In genomic region chr3R:16624750-16625549, dm6 we compare ENCODE assay signal across 1 fruit fly cellular context.
A peak's percentile ranks its signal among the peaks of the same experiment; 100 is the strongest.
TF ChIP-seq lines count a peak whose summit lies in the region.

Gene Fas1 (plus strand): TSS chr3R:16625238.

TF ChIP-seq in whole organism, embryonic, 481 proteins besides CTCF, POLR2A, EP300 and RAD21 (continued from another document and continues in another):
- TF ChIP-seq mirr (GFP tag; optimal IDR thresholded peaks at IDR 0.05; lab: Kevin White, UChicago), result no peak
- peak; percentile 74 for TF ChIP-seq Dref (GFP tag; IDR thresholded peaks at IDR 0.05; lab: Robert Waterston, UW)
- no peak for TF ChIP-seq CG12071 (GFP tag; optimal IDR thresholded peaks at IDR 0.05; lab: Kevin White, UChicago)
- no peak for TF ChIP-seq vfl (GFP tag; optimal IDR thresholded peaks at IDR 0.05; lab: Kevin White, UChicago)
- peak; percentile 70; the same call in 2 of the 3 replicates for TF ChIP-seq HLH4C (GFP tag; IDR thresholded peaks at IDR 0.05; lab: Robert Waterston, UW; ENCODE audit: partially characterized antibody)
- no peak for TF ChIP-seq corto (GFP tag; optimal IDR thresholded peaks at IDR 0.05; lab: Kevin White, UChicago)
- TF ChIP-seq CG4707 (GFP tag; optimal IDR thresholded peaks at IDR 0.05; lab: Kevin White, UChicago), result peak; percentile 41
- TF ChIP-seq CG7786 (GFP tag; optimal IDR thresholded peaks at IDR 0.05; lab: Kevin White, UChicago), result no peak
- TF ChIP-seq tna (GFP tag; IDR thresholded peaks at IDR 0.05; lab: Robert Waterston, UW; ENCODE audit: partially characterized antibody), result 0 out of 2 replicates have a peak, but pooled peaks have one; percentile 20
- TF ChIP-seq ci (GFP tag; IDR thresholded peaks at IDR 0.05; lab: Robert Waterston, UW), result peak; percentile 65; the same call in 1 of the 3 replicates
- peak; percentile 3 for TF ChIP-seq nmo (GFP tag; optimal IDR thresholded peaks at IDR 0.05; lab: Kevin White, UChicago)
- TF ChIP-seq sob (GFP tag; IDR thresholded peaks at IDR 0.05; lab: Robert Waterston, UW), result no peak
- TF ChIP-seq CG17359 (tag; optimal IDR thresholded peaks at IDR 0.05; lab: Kevin White, UChicago), result peak; percentile 5
- TF ChIP-seq ato (GFP tag; IDR thresholded peaks at IDR 0.05; lab: Robert Waterston, UW; ENCODE audit: partially characterized antibody), result peak; percentile 69; the same call in 1 of the 2 replicates
- TF ChIP-seq pb (GFP tag; optimal IDR thresholded peaks at IDR 0.05; lab: Kevin White, UChicago), result no peak
- peak; percentile 45 for TF ChIP-seq MESR4 (GFP tag; optimal IDR thresholded peaks at IDR 0.05; lab: Kevin White, UChicago)
- TF ChIP-seq Antp (GFP tag; optimal IDR thresholded peaks at IDR 0.05; lab: Kevin White, UChicago), result no peak
- no peak for TF ChIP-seq caup (GFP tag; optimal IDR thresholded peaks at IDR 0.05; lab: Kevin White, UChicago; ENCODE audit: severe bottlenecking)
- no peak for TF ChIP-seq sima (GFP tag; optimal IDR thresholded peaks at IDR 0.05; lab: Kevin White, UChicago)
- peak; percentile 95 for TF ChIP-seq CG31365 (tag; optimal IDR thresholded peaks at IDR 0.05; lab: Kevin White, UChicago)
- no peak for TF ChIP-seq CG6272 (GFP tag; IDR thresholded peaks at IDR 0.05; lab: Robert Waterston, UW)
- peak; percentile 24 for TF ChIP-seq CG10979 (tag; optimal IDR thresholded peaks at IDR 0.05; lab: Kevin White, UChicago)
- TF ChIP-seq CG6854 (GFP tag; optimal IDR thresholded peaks at IDR 0.05; lab: Kevin White, UChicago), result peak; percentile 40
- TF ChIP-seq lola (GFP tag; optimal IDR thresholded peaks at IDR 0.05; lab: Kevin White, UChicago), result peak in 1 of 3 experiments; percentile 13
- no peak for TF ChIP-seq klu (GFP tag; IDR thresholded peaks at IDR 0.05; lab: Robert Waterston, UW)
- peak; percentile 27 for TF ChIP-seq sens (GFP tag; lab: Kevin White, UChicago)
- peak; percentile 16 for TF ChIP-seq CG13296 (GFP tag; optimal IDR thresholded peaks at IDR 0.05; lab: Kevin White, UChicago)
- TF ChIP-seq Bteb2 (GFP tag; optimal IDR thresholded peaks at IDR 0.05; lab: Kevin White, UChicago), result no peak
- peak; percentile 20 for TF ChIP-seq nom (GFP tag; optimal IDR thresholded peaks at IDR 0.05; lab: Kevin White, UChicago)
- TF ChIP-seq salm (tag; optimal IDR thresholded peaks at IDR 0.05; lab: Kevin White, UChicago), result no peak
- TF ChIP-seq zf30C (GFP tag; optimal IDR thresholded peaks at IDR 0.05; lab: Kevin White, UChicago), result peak; percentile 41
- TF ChIP-seq Meics (GFP tag; optimal IDR thresholded peaks at IDR 0.05; lab: Kevin White, UChicago), result no peak
- no peak for TF ChIP-seq ken (GFP tag; IDR thresholded peaks at IDR 0.05; lab: Robert Waterston, UW)
- no peak for TF ChIP-seq gro (GFP tag; optimal IDR thresholded peaks at IDR 0.05; lab: Kevin White, UChicago)
- TF ChIP-seq CG17829 (tag; optimal IDR thresholded peaks at IDR 0.05; lab: Kevin White, UChicago), result peak; percentile 8
- peak; percentile 75 for TF ChIP-seq Lhr (GFP tag; optimal IDR thresholded peaks at IDR 0.05; lab: Kevin White, UChicago)
- peak; percentile 4 for TF ChIP-seq gsb-n (tag; optimal IDR thresholded peaks at IDR 0.05; lab: Kevin White, UChicago)
- peak; percentile 47 for TF ChIP-seq CG12155 (GFP tag; optimal IDR thresholded peaks at IDR 0.05; lab: Kevin White, UChicago)
- TF ChIP-seq CG1792 (GFP tag; optimal IDR thresholded peaks at IDR 0.05; lab: Kevin White, UChicago), result no peak
- TF ChIP-seq hb (GFP tag; IDR thresholded peaks at IDR 0.05; lab: Robert Waterston, UW; ENCODE audit: partially characterized antibody), result peak; percentile 31; the same call in 1 of the 3 replicates
- peak; percentile 54 for TF ChIP-seq CG3995 (GFP tag; optimal IDR thresholded peaks at IDR 0.05; lab: Kevin White, UChicago)
- no peak for TF ChIP-seq ranshi (GFP tag; IDR thresholded peaks at IDR 0.05; lab: Robert Waterston, UW)
- peak; percentile 28 for TF ChIP-seq MTF-1 (GFP tag; optimal IDR thresholded peaks at IDR 0.05; lab: Kevin White, UChicago; ENCODE audit: borderline replicate concordance)
- no peak for TF ChIP-seq usp (GFP tag; optimal IDR thresholded peaks at IDR 0.05; lab: Kevin White, UChicago)
- no peak for TF ChIP-seq Bdp1 (GFP tag; optimal IDR thresholded peaks at IDR 0.05; lab: Kevin White, UChicago)
- TF ChIP-seq Chrac-16 (GFP tag; optimal IDR thresholded peaks at IDR 0.05; lab: Kevin White, UChicago), result no peak
- peak; percentile 61 for TF ChIP-seq vvl (GFP tag; IDR thresholded peaks at IDR 0.05; lab: Robert Waterston, UW)
- peak; percentile 78 for TF ChIP-seq E2f2 (GFP tag; IDR thresholded peaks at IDR 0.05; lab: Robert Waterston, UW)
- TF ChIP-seq zfh1 (GFP tag; IDR thresholded peaks at IDR 0.05; lab: Robert Waterston, UW), result no peak
- no peak for TF ChIP-seq ERR (GFP tag; optimal IDR thresholded peaks at IDR 0.05; lab: Kevin White, UChicago)
- TF ChIP-seq hkb (optimal IDR thresholded peaks at IDR 0.05; lab: Kevin White, UChicago), result no peak
- TF ChIP-seq hkb (GFP tag; IDR thresholded peaks at IDR 0.05; lab: Robert Waterston, UW), result peak; percentile 20; the same call in 1 of the 2 replicates
- TF ChIP-seq nerfin-1 (tag; optimal IDR thresholded peaks at IDR 0.05; lab: Kevin White, UChicago), result peak; percentile 60
- TF ChIP-seq HmgZ (tag; optimal IDR thresholded peaks at IDR 0.05; lab: Kevin White, UChicago), result peak; percentile 36
- TF ChIP-seq Sin3A (optimal IDR thresholded peaks at IDR 0.05; lab: Kevin White, UChicago), result peak; percentile 50
- no peak for TF ChIP-seq tin (GFP tag; optimal IDR thresholded peaks at IDR 0.05; lab: Kevin White, UChicago)
- TF ChIP-seq ewg (GFP tag; optimal IDR thresholded peaks at IDR 0.05; lab: Kevin White, UChicago), result no peak
- peak; percentile 72 for TF ChIP-seq zen2 (GFP tag; IDR thresholded peaks at IDR 0.05; lab: Robert Waterston, UW; ENCODE audit: partially characterized antibody)
- TF ChIP-seq sr (GFP tag; IDR thresholded peaks at IDR 0.05; lab: Robert Waterston, UW), result 0 out of 3 replicates have a peak, but pooled peaks have one; percentile 4
- peak; percentile 72 for TF ChIP-seq YL-1 (GFP tag; optimal IDR thresholded peaks at IDR 0.05; lab: Kevin White, UChicago)
- TF ChIP-seq pros (GFP tag; optimal IDR thresholded peaks at IDR 0.05; lab: Kevin White, UChicago), result peak; percentile 31
- no peak for TF ChIP-seq al (GFP tag; IDR thresholded peaks at IDR 0.05; lab: Robert Waterston, UW)
- TF ChIP-seq Sry-β (GFP tag; optimal IDR thresholded peaks at IDR 0.05; lab: Kevin White, UChicago), result peak; percentile 69
- TF ChIP-seq CG13775 (GFP tag; optimal IDR thresholded peaks at IDR 0.05; lab: Kevin White, UChicago), result no peak
- peak; percentile 79 for TF ChIP-seq bbx (GFP tag; IDR thresholded peaks at IDR 0.05; lab: Robert Waterston, UW; ENCODE audit: partially characterized antibody)
- TF ChIP-seq btn (GFP tag; optimal IDR thresholded peaks at IDR 0.05; lab: Kevin White, UChicago), result no peak
- TF ChIP-seq bab2 (GFP tag; optimal IDR thresholded peaks at IDR 0.05; lab: Kevin White, UChicago), result no peak
- TF ChIP-seq Pdp1 (GFP tag; optimal IDR thresholded peaks at IDR 0.05; lab: Kevin White, UChicago), result peak in 1 of 2 experiments; percentile 83
- no peak for TF ChIP-seq CG12744 (GFP tag; optimal IDR thresholded peaks at IDR 0.05; lab: Kevin White, UChicago)
- peak; percentile 34 for TF ChIP-seq CG9797 (GFP tag; optimal IDR thresholded peaks at IDR 0.05; lab: Kevin White, UChicago)
- peak; percentile 0 for TF ChIP-seq CG18599 (GFP tag; optimal IDR thresholded peaks at IDR 0.05; lab: Kevin White, UChicago)
- TF ChIP-seq HLHmδ (GFP tag; optimal IDR thresholded peaks at IDR 0.05; lab: Kevin White, UChicago), result peak; percentile 76
- TF ChIP-seq row (GFP tag; IDR thresholded peaks at IDR 0.05; lab: Robert Waterston, UW), result peak; percentile 19; the same call in 1 of the 3 replicates
- TF ChIP-seq dmrt11E (tag; optimal IDR thresholded peaks at IDR 0.05; lab: Kevin White, UChicago), result no peak
- TF ChIP-seq CG9932 (GFP tag; IDR thresholded peaks at IDR 0.05; lab: Robert Waterston, UW), result peak; percentile 29; the same call in 1 of the 2 replicates
- no peak for TF ChIP-seq pum (GFP tag; optimal IDR thresholded peaks at IDR 0.05; lab: Kevin White, UChicago)
- TF ChIP-seq onecut (GFP tag; IDR thresholded peaks at IDR 0.05; lab: Robert Waterston, UW), result peak; percentile 88
- no peak for TF ChIP-seq Blimp-1 (GFP tag; optimal IDR thresholded peaks at IDR 0.05; lab: Kevin White, UChicago)
- TF ChIP-seq Camta (GFP tag; optimal IDR thresholded peaks at IDR 0.05; lab: Kevin White, UChicago), result no peak
- no peak for TF ChIP-seq CG3407 (GFP tag; optimal IDR thresholded peaks at IDR 0.05; lab: Kevin White, UChicago)
- TF ChIP-seq mld (GFP tag; IDR thresholded peaks at IDR 0.05; lab: Robert Waterston, UW; ENCODE audit: partially characterized antibody), result peak; percentile 75; the same call in 2 of the 3 replicates
- peak; percentile 44 for TF ChIP-seq CG12659 (GFP tag; optimal IDR thresholded peaks at IDR 0.05; lab: Kevin White, UChicago)
- TF ChIP-seq CG34224 (GFP tag; IDR thresholded peaks at IDR 0.05; lab: Robert Waterston, UW; ENCODE audit: partially characterized antibody), result peak; percentile 60
- TF ChIP-seq kni (GFP tag; optimal IDR thresholded peaks at IDR 0.05; lab: Kevin White, UChicago), result peak; percentile 85
- TF ChIP-seq zen (tag; optimal IDR thresholded peaks at IDR 0.05; lab: Kevin White, UChicago), result peak; percentile 22
- TF ChIP-seq CG10267 (tag; optimal IDR thresholded peaks at IDR 0.05; lab: Kevin White, UChicago), result peak; percentile 64
- TF ChIP-seq Bgb (GFP tag; IDR thresholded peaks at IDR 0.05; lab: Robert Waterston, UW; ENCODE audit: partially characterized antibody), result peak; percentile 71
- 0 out of 2 replicates have a peak, but pooled peaks have one; percentile 34 for TF ChIP-seq inv (GFP tag; IDR thresholded peaks at IDR 0.05; lab: Robert Waterston, UW; ENCODE audit: partially characterized antibody)
- TF ChIP-seq gfzf (GFP tag; optimal IDR thresholded peaks at IDR 0.05; lab: Kevin White, UChicago), result peak; percentile 40
- peak; percentile 26; the same call in 1 of the 2 replicates for TF ChIP-seq CG42726 (GFP tag; IDR thresholded peaks at IDR 0.05; lab: Robert Waterston, UW; ENCODE audit: partially characterized antibody)
- 0 out of 2 replicates have a peak, but pooled peaks have one; percentile 16 for TF ChIP-seq Nf-YA (GFP tag; IDR thresholded peaks at IDR 0.05; lab: Robert Waterston, UW)
- 0 out of 2 replicates have a peak, but pooled peaks have one; percentile 25 for TF ChIP-seq nerfin-2 (GFP tag; IDR thresholded peaks at IDR 0.05; lab: Robert Waterston, UW; ENCODE audit: partially characterized antibody)
- TF ChIP-seq jumu (GFP tag; optimal IDR thresholded peaks at IDR 0.05; lab: Kevin White, UChicago), result no peak
- no peak for TF ChIP-seq CG7928 (GFP tag; optimal IDR thresholded peaks at IDR 0.05; lab: Kevin White, UChicago)
- no peak for TF ChIP-seq pho (GFP tag; optimal IDR thresholded peaks at IDR 0.05; lab: Kevin White, UChicago)
- no peak for TF ChIP-seq gcm2 (GFP tag; optimal IDR thresholded peaks at IDR 0.05; lab: Kevin White, UChicago)
- TF ChIP-seq yki (optimal IDR thresholded peaks at IDR 0.05; lab: Kevin White, UChicago), result no peak
- TF ChIP-seq CG2678 (tag; optimal IDR thresholded peaks at IDR 0.05; lab: Kevin White, UChicago), result no peak
- TF ChIP-seq Optix (GFP tag; IDR thresholded peaks at IDR 0.05; lab: Robert Waterston, UW), result 0 out of 3 replicates have a peak, but pooled peaks have one; percentile 15
- peak; percentile 58 for TF ChIP-seq Myb (GFP tag; optimal IDR thresholded peaks at IDR 0.05; lab: Kevin White, UChicago)
- TF ChIP-seq ase (GFP tag; IDR thresholded peaks at IDR 0.05; lab: Robert Waterston, UW), result no peak
- peak; percentile 70; the same call in 2 of the 3 replicates for TF ChIP-seq CG16813 (GFP tag; IDR thresholded peaks at IDR 0.05; lab: Robert Waterston, UW; ENCODE audit: partially characterized antibody)
- no peak for TF ChIP-seq sc (optimal IDR thresholded peaks at IDR 0.05; lab: Kevin White, UChicago)
- no peak for TF ChIP-seq sc (GFP tag; optimal IDR thresholded peaks at IDR 0.05; lab: Kevin White, UChicago)
- no peak; the same call in 3 of the 4 replicates for TF ChIP-seq chinmo (GFP tag; IDR thresholded peaks at IDR 0.05; lab: Robert Waterston, UW; ENCODE audit: partially characterized antibody)
- TF ChIP-seq CG6791 (GFP tag; IDR thresholded peaks at IDR 0.05; lab: Robert Waterston, UW; ENCODE audit: partially characterized antibody), result peak; percentile 76
- TF ChIP-seq CG8924 (tag; optimal IDR thresholded peaks at IDR 0.05; lab: Kevin White, UChicago), result peak; percentile 4
- no peak for TF ChIP-seq CG12236 (GFP tag; optimal IDR thresholded peaks at IDR 0.05; lab: Kevin White, UChicago)
- peak; percentile 71 for TF ChIP-seq Opbp (GFP tag; IDR thresholded peaks at IDR 0.05; lab: Robert Waterston, UW; ENCODE audit: partially characterized antibody)
- TF ChIP-seq Poxn (GFP tag; IDR thresholded peaks at IDR 0.05; lab: Robert Waterston, UW), result no peak
- no peak for TF ChIP-seq luna (GFP tag; optimal IDR thresholded peaks at IDR 0.05; lab: Kevin White, UChicago)
- TF ChIP-seq CG17186 (GFP tag; optimal IDR thresholded peaks at IDR 0.05; lab: Kevin White, UChicago), result peak; percentile 53
- peak; percentile 70 for TF ChIP-seq Deaf1 (tag; optimal IDR thresholded peaks at IDR 0.05; lab: Kevin White, UChicago)
- peak; percentile 77 for TF ChIP-seq sqz (GFP tag; optimal IDR thresholded peaks at IDR 0.05; lab: Kevin White, UChicago)
- peak; percentile 57 for TF ChIP-seq oc (tag; optimal IDR thresholded peaks at IDR 0.05; lab: Kevin White, UChicago)
- TF ChIP-seq Oaz (GFP tag; IDR thresholded peaks at IDR 0.05; lab: Robert Waterston, UW), result no peak
- no peak for TF ChIP-seq Fer3 (tag; optimal IDR thresholded peaks at IDR 0.05; lab: Kevin White, UChicago)
- peak; percentile 54; the same call in 1 of the 2 replicates for TF ChIP-seq chm (GFP tag; IDR thresholded peaks at IDR 0.05; lab: Robert Waterston, UW)
- no peak for TF ChIP-seq br (optimal IDR thresholded peaks at IDR 0.05; lab: Kevin White, UChicago)
- TF ChIP-seq Jarid2 (GFP tag; optimal IDR thresholded peaks at IDR 0.05; lab: Kevin White, UChicago), result peak; percentile 83
- TF ChIP-seq ash1 (GFP tag; optimal IDR thresholded peaks at IDR 0.05; lab: Kevin White, UChicago), result no peak
- TF ChIP-seq CG8290 (GFP tag; optimal IDR thresholded peaks at IDR 0.05; lab: Kevin White, UChicago), result no peak
- TF ChIP-seq CG8290 (tag; optimal IDR thresholded peaks at IDR 0.05; lab: Kevin White, UChicago), result peak in 1 of 2 experiments; percentile 15
- TF ChIP-seq CG16779 (GFP tag; IDR thresholded peaks at IDR 0.05; lab: Robert Waterston, UW), result 0 out of 2 replicates have a peak, but pooled peaks have one; percentile 10
- TF ChIP-seq CG14667 (GFP tag; IDR thresholded peaks at IDR 0.05; lab: Robert Waterston, UW), result no peak
- peak; percentile 54; the same call in 1 of the 2 replicates for TF ChIP-seq sna (GFP tag; IDR thresholded peaks at IDR 0.05; lab: Robert Waterston, UW; ENCODE audit: partially characterized antibody)
